Fruit fly (Drosophila melanogaster) whole organism, embryonic: Measurements from ENCODE around the gene pont.

Source experiments
- B-H1 ChIP-seq: fragments of 200-800 bp; sonication (Bioruptor generic); IDR thresholded peaks from 3 replicates; pipeline ENCODE4 v1.3.6; 2022; ENCODE audit warnings: missing biosample characterization, missing genetic modification characterization
- CG10462 ChIP-seq: fragments of 200-800 bp; sonication (Bioruptor generic); optimal IDR thresholded peaks from 2 replicates; lab custom pipeline; 2016; ENCODE audit warnings: missing biosample characterization, missing genetic modification characterization
- CG10654 ChIP-seq: fragments of 200-800 bp; sonication (Bioruptor generic); optimal IDR thresholded peaks from 2 replicates; lab custom pipeline; 2016; ENCODE audit warnings: missing biosample characterization, missing genetic modification characterization
- CG10979 ChIP-seq: fragments of 200-800 bp; sonication (Bioruptor generic); optimal IDR thresholded peaks from 2 replicates; lab custom pipeline; 2018; ENCODE audit warnings: missing biosample characterization, mild to moderate bottlenecking, missing genetic modification characterization, moderate library complexity
- CG11560 ChIP-seq: fragments of 200-800 bp; sonication (Bioruptor generic); IDR thresholded peaks from 3 replicates; pipeline ENCODE4 v1.3.6; 2022; ENCODE audit warnings: missing biosample characterization, missing genetic modification characterization
- CG12391 ChIP-seq: fragments of 200-800 bp; sonication (Bioruptor generic); optimal IDR thresholded peaks from 3 replicates; lab custom pipeline; 2018; ENCODE audit warnings: missing biosample characterization, mild to moderate bottlenecking, missing genetic modification characterization, moderate library complexity
- CG13123 ChIP-seq: fragments of 200-800 bp; sonication (Bioruptor generic); optimal IDR thresholded peaks from 2 replicates; lab custom pipeline; 2016; ENCODE audit warnings: missing biosample characterization, missing genetic modification characterization
- CG13296 ChIP-seq: fragments of 200-800 bp; sonication (Bioruptor generic); optimal IDR thresholded peaks from 3 replicates; lab custom pipeline; 2018; ENCODE audit warnings: missing biosample characterization, mild to moderate bottlenecking, missing genetic modification characterization
- CG1529 ChIP-seq: fragments of 200-800 bp; sonication (Bioruptor generic); optimal IDR thresholded peaks from 3 replicates; lab custom pipeline; 2018; ENCODE audit warnings: missing biosample characterization, missing genetic modification characterization
- CG1602 ChIP-seq: fragments of 200-800 bp; sonication (Bioruptor generic); optimal IDR thresholded peaks from 3 replicates; lab custom pipeline; 2016; ENCODE audit warnings: missing biosample characterization, missing genetic modification characterization
- CG1647 ChIP-seq: fragments of 200-800 bp; sonication (Bioruptor generic); optimal IDR thresholded peaks from 3 replicates; lab custom pipeline; 2016; ENCODE audit warnings: missing biosample characterization, missing genetic modification characterization
- CG17359 ChIP-seq: fragments of 200-800 bp; sonication (Bioruptor generic); optimal IDR thresholded peaks from 3 replicates; lab custom pipeline; 2018; ENCODE audit warnings: missing biosample characterization, mild to moderate bottlenecking, missing genetic modification characterization, moderate library complexity
- CG18476 ChIP-seq: fragments of 200-800 bp; sonication (Bioruptor generic); optimal IDR thresholded peaks from 2 replicates; lab custom pipeline; 2016; ENCODE audit warnings: missing biosample characterization, mild to moderate bottlenecking, missing genetic modification characterization
- CG18619 ChIP-seq: fragments of 200-800 bp; sonication (Bioruptor generic); optimal IDR thresholded peaks from 3 replicates; lab custom pipeline; 2017; ENCODE audit warnings: missing biosample characterization, mild to moderate bottlenecking, missing genetic modification characterization
- CG2889 ChIP-seq: fragments of 200-800 bp; sonication (Bioruptor generic); IDR thresholded peaks from 3 replicates; pipeline ENCODE4 v1.3.6; 2022; ENCODE audit warnings: missing biosample characterization, missing genetic modification characterization
- CG31224 ChIP-seq: fragments of 200-800 bp; sonication (Bioruptor generic); IDR thresholded peaks from 2 replicates; pipeline ENCODE4 v1.3.6; 2022; ENCODE audit warnings: missing biosample characterization, missing genetic modification characterization
- CG31441 ChIP-seq: fragments of 200-800 bp; sonication (Bioruptor generic); IDR thresholded peaks from 2 replicates; pipeline ENCODE4 v1.3.6; 2022; ENCODE audit warnings: missing biosample characterization, missing genetic modification characterization
- CG32772 ChIP-seq: fragments of 200-800 bp; sonication (Bioruptor generic); IDR thresholded peaks from 2 replicates; pipeline ENCODE4 v1.3.6; 2022; ENCODE audit warnings: missing biosample characterization, missing genetic modification characterization
- CG7271 ChIP-seq: fragments of 200-800 bp; sonication (Bioruptor generic); optimal IDR thresholded peaks from 2 replicates; lab custom pipeline; 2018; ENCODE audit warnings: missing biosample characterization, mild to moderate bottlenecking, missing genetic modification characterization, moderate library complexity
- CG8944 ChIP-seq: fragments of 200-800 bp; sonication (Bioruptor generic); optimal IDR thresholded peaks from 3 replicates; lab custom pipeline; 2016; ENCODE audit warnings: missing biosample characterization, missing genetic modification characterization
- CrebB ChIP-seq: fragments of 200-800 bp; sonication (Bioruptor generic); optimal IDR thresholded peaks from 3 replicates; lab custom pipeline; 2018; ENCODE audit warnings: missing biosample characterization, mild to moderate bottlenecking, missing genetic modification characterization
- Drgx ChIP-seq: fragments of 200-800 bp; sonication (Bioruptor generic); IDR thresholded peaks from 2 replicates; pipeline ENCODE4 v1.3.6; 2022; ENCODE audit warnings: missing biosample characterization, missing genetic modification characterization
- HmgZ ChIP-seq: fragments of 200-800 bp; sonication (Bioruptor generic); optimal IDR thresholded peaks from 2 replicates; lab custom pipeline; 2018; ENCODE audit warnings: missing biosample characterization, mild to moderate bottlenecking, missing genetic modification characterization
- Lim3 ChIP-seq: fragments of 200-800 bp; sonication (Bioruptor generic); IDR thresholded peaks from 2 replicates; pipeline ENCODE4 v1.3.6; 2022; ENCODE audit warnings: missing biosample characterization, missing genetic modification characterization
- Mes4 ChIP-seq: fragments of 200-800 bp; sonication (Bioruptor generic); optimal IDR thresholded peaks from 2 replicates; lab custom pipeline; 2016; ENCODE audit warnings: missing biosample characterization, missing genetic modification characterization
- Spps ChIP-seq: fragments of 200-800 bp; sonication (Bioruptor generic); optimal IDR thresholded peaks from 2 replicates; lab custom pipeline; 2018; ENCODE audit warnings: missing biosample characterization, mild to moderate bottlenecking, missing genetic modification characterization
- Sry-β ChIP-seq: fragments of 200-800 bp; sonication (Bioruptor generic); optimal IDR thresholded peaks from 2 replicates; lab custom pipeline; 2018; ENCODE audit warnings: missing biosample characterization, mild to moderate bottlenecking, missing genetic modification characterization, moderate library complexity
- Stat92E ChIP-seq, 3 experiments: fragments of >200 bp in 2 of 3; fragments of 200-800 bp in 1 of 3; sonication (Bioruptor generic) in 1 of 3; optimal IDR thresholded peaks; 2 replicates each; lab custom pipeline; 2017 to 2019; ENCODE audit warnings: missing biosample characterization in 3 of 3, missing genetic modification characterization in 3 of 3, mild to moderate bottlenecking in 1 of 3, moderate library complexity in 1 of 3
- Tbp ChIP-seq: fragments of >200 bp; optimal IDR thresholded peaks from 2 replicates; lab custom pipeline; 2018; ENCODE audit warnings: missing biosample characterization, missing genetic modification characterization
- abd-A ChIP-seq: fragments of 200-800 bp; sonication (Bioruptor generic); optimal IDR thresholded peaks from 3 replicates; lab custom pipeline; 2019; ENCODE audit warnings: missing biosample characterization, mild to moderate bottlenecking, missing genetic modification characterization, moderate library complexity
- al ChIP-seq: fragments of 200-800 bp; sonication (Bioruptor generic); IDR thresholded peaks from 2 replicates; pipeline ENCODE4 v1.3.6; 2022; ENCODE audit warnings: missing biosample characterization, missing genetic modification characterization
- ap ChIP-seq: fragments of 200-800 bp; sonication (Bioruptor generic); IDR thresholded peaks from 2 replicates; pipeline ENCODE4 v1.3.6; 2022; ENCODE audit warnings: missing biosample characterization, missing genetic modification characterization
- ato ChIP-seq: fragments of 200-800 bp; sonication (Bioruptor generic); IDR thresholded peaks from 2 replicates; pipeline ENCODE4 v1.3.6; 2022; ENCODE audit warnings: missing biosample characterization, missing genetic modification characterization; ENCODE audit not compliant: partially characterized antibody
- cad ChIP-seq: fragments of >200 bp; optimal IDR thresholded peaks from 2 replicates; lab custom pipeline; 2017; ENCODE audit warnings: missing biosample characterization, missing genetic modification characterization
- da ChIP-seq: fragments of 200-800 bp; sonication (Bioruptor generic); optimal IDR thresholded peaks from 2 replicates; lab custom pipeline; 2016; ENCODE audit warnings: missing biosample characterization, missing genetic modification characterization
- dati ChIP-seq: fragments of 200-800 bp; sonication (Bioruptor generic); IDR thresholded peaks from 2 replicates; pipeline ENCODE4 v1.3.6; 2022; ENCODE audit warnings: missing biosample characterization, missing genetic modification characterization
- disco-r ChIP-seq: fragments of 200-800 bp; sonication (Bioruptor generic); optimal IDR thresholded peaks from 2 replicates; lab custom pipeline; 2016; ENCODE audit warnings: missing biosample characterization, missing genetic modification characterization
- eyg ChIP-seq: fragments of 200-800 bp; sonication (Bioruptor generic); optimal IDR thresholded peaks from 3 replicates; lab custom pipeline; 2016; ENCODE audit warnings: missing biosample characterization, missing genetic modification characterization
- ham ChIP-seq: fragments of 200-800 bp; sonication (Bioruptor generic); IDR thresholded peaks from 2 replicates; pipeline ENCODE4 v1.3.6; 2022; ENCODE audit warnings: missing biosample characterization, missing genetic modification characterization
- hb ChIP-seq: fragments of 200-800 bp; sonication (Bioruptor generic); IDR thresholded peaks from 3 replicates; pipeline ENCODE4 v1.3.6; 2022; ENCODE audit warnings: missing biosample characterization, missing genetic modification characterization; ENCODE audit not compliant: partially characterized antibody
- insv ChIP-seq, 2 experiments: fragments of 200-800 bp; sonication (Bioruptor generic); optimal IDR thresholded peaks; 3 replicates each; lab custom pipeline; 2016 to 2018; ENCODE audit warnings: missing biosample characterization in 2 of 2, missing genetic modification characterization in 2 of 2
- lilli ChIP-seq: fragments of 200-800 bp; sonication (Bioruptor generic); optimal IDR thresholded peaks from 3 replicates; lab custom pipeline; 2016; ENCODE audit warnings: missing biosample characterization, missing genetic modification characterization
- otp ChIP-seq: fragments of 200-800 bp; sonication (Bioruptor generic); IDR thresholded peaks from 3 replicates; pipeline ENCODE4, ENCODE4 v1.3.6; 2022; ENCODE audit warnings: missing biosample characterization, missing genetic modification characterization
- pzg ChIP-seq: fragments of 200-800 bp; sonication (Bioruptor generic); optimal IDR thresholded peaks from 3 replicates; lab custom pipeline; 2018; ENCODE audit warnings: missing biosample characterization, mild to moderate bottlenecking, missing genetic modification characterization, moderate library complexity
- scrt ChIP-seq: fragments of 200-800 bp; sonication (Bioruptor generic); optimal IDR thresholded peaks from 2 replicates; lab custom pipeline; 2018; ENCODE audit warnings: missing biosample characterization, mild to moderate bottlenecking, missing genetic modification characterization, moderate library complexity
- slbo ChIP-seq: fragments of 200-800 bp; sonication (Bioruptor generic); IDR thresholded peaks from 2 replicates; pipeline ENCODE4 v1.3.6; 2022; ENCODE audit warnings: missing biosample characterization, missing genetic modification characterization
- so ChIP-seq: fragments of 200-800 bp; sonication (Bioruptor generic); IDR thresholded peaks from 3 replicates; pipeline ENCODE4 v1.3.6; 2022; ENCODE audit warnings: missing biosample characterization, missing genetic modification characterization
- tna ChIP-seq: fragments of 200-800 bp; sonication (Bioruptor generic); IDR thresholded peaks from 2 replicates; pipeline ENCODE4 v1.3.6; 2022; ENCODE audit warnings: missing biosample characterization, missing genetic modification characterization; ENCODE audit not compliant: partially characterized antibody
- toy ChIP-seq: fragments of 200-800 bp; sonication (Bioruptor generic); IDR thresholded peaks from 2 replicates; pipeline ENCODE4 v1.3.6; 2022; ENCODE audit warnings: missing biosample characterization, missing genetic modification characterization

The pont gene

dm6 chr3R:10268101-10268864, 6.4 kb downstream of the pont start (continued):
- TF ChIP-seq CG1529 (GFP tag; lab: Kevin White, UChicago): peak; percentile 64
- TF ChIP-seq CG2889 (GFP tag; lab: Robert Waterston, UW): peak; percentile 51; the same call in 1 of the 3 replicates
- peak; percentile 81 for TF ChIP-seq CG13296 (GFP tag; lab: Kevin White, UChicago)
- TF ChIP-seq CG18619 (GFP tag; lab: Kevin White, UChicago): peak; percentile 88
- peak; percentile 65 for TF ChIP-seq CG8944 (GFP tag; lab: Kevin White, UChicago)
- TF ChIP-seq toy (GFP tag; lab: Robert Waterston, UW): peak; percentile 40
- TF ChIP-seq insv (GFP tag; optimal IDR thresholded peaks at IDR 0.05; lab: Kevin White, UChicago): peak in 1 of 2 experiments; percentile 5
- peak; percentile 31 for TF ChIP-seq abd-A (tag; lab: Kevin White, UChicago)
- TF ChIP-seq CG10979: peak; percentile 77
- peak; percentile 52 for TF ChIP-seq CG1647 (GFP tag; lab: Kevin White, UChicago)
- peak; percentile 69 for TF ChIP-seq al
- peak; percentile 79 for TF ChIP-seq HmgZ (tag; lab: Kevin White, UChicago)
- TF ChIP-seq so (GFP tag; lab: Robert Waterston, UW): peak; percentile 74; the same call in 1 of the 3 replicates
- TF ChIP-seq CG31441 (GFP tag; lab: Robert Waterston, UW): peak; percentile 75
- TF ChIP-seq ham (GFP tag; lab: Robert Waterston, UW): peak; percentile 51; the same call in 1 of the 2 replicates
- TF ChIP-seq tna (GFP tag; lab: Robert Waterston, UW): no peak
- peak; percentile 66 for TF ChIP-seq CG1602 (GFP tag; lab: Kevin White, UChicago)
- peak; percentile 6 for TF ChIP-seq Spps (tag; lab: Kevin White, UChicago)
- TF ChIP-seq CG7271: no peak
- peak; percentile 63 for TF ChIP-seq CG18476 (GFP tag; lab: Kevin White, UChicago)
- TF ChIP-seq Sry-β (GFP tag; lab: Kevin White, UChicago): no peak
- no peak; the same call in 2 of the 3 replicates for TF ChIP-seq otp (GFP tag; lab: Robert Waterston, UW)
- TF ChIP-seq lilli: peak; percentile 89
- TF ChIP-seq dati: 0 out of 2 replicates have a peak, but pooled peaks have one; percentile 24
- no peak for TF ChIP-seq pzg
- peak; percentile 60 for TF ChIP-seq disco-r (GFP tag; lab: Kevin White, UChicago)
- TF ChIP-seq slbo (GFP tag; lab: Robert Waterston, UW): peak; percentile 86
- peak; percentile 64 for TF ChIP-seq CG32772
- TF ChIP-seq cad (GFP tag; lab: Kevin White, UChicago): no peak
- TF ChIP-seq B-H1 (GFP tag; lab: Robert Waterston, UW): peak; percentile 58
- no peak for TF ChIP-seq hb (GFP tag; lab: Robert Waterston, UW)
- TF ChIP-seq CG12391 (tag; lab: Kevin White, UChicago): peak; percentile 86
- TF ChIP-seq Lim3 (GFP tag; lab: Robert Waterston, UW): no peak
- TF ChIP-seq eyg: peak; percentile 67
- peak; percentile 68 for TF ChIP-seq scrt (GFP tag; lab: Kevin White, UChicago)
- TF ChIP-seq Stat92E (GFP tag; optimal IDR thresholded peaks at IDR 0.05; lab: Kevin White, UChicago): no peak
- TF ChIP-seq Drgx (GFP tag; lab: Robert Waterston, UW): peak; percentile 82
- no peak for TF ChIP-seq Tbp (GFP tag; lab: Kevin White, UChicago)
- TF ChIP-seq CG17359 (tag; lab: Kevin White, UChicago): peak; percentile 85
- TF ChIP-seq ato: no peak
- peak; percentile 56 for TF ChIP-seq CG31224 (GFP tag; lab: Robert Waterston, UW)
- TF ChIP-seq da (GFP tag; lab: Kevin White, UChicago): peak; percentile 6
- peak; percentile 60 for TF ChIP-seq CG10654 (GFP tag; lab: Kevin White, UChicago)
- TF ChIP-seq CrebB: peak; percentile 65
- peak; percentile 46; the same call in 1 of the 2 replicates for TF ChIP-seq ap (GFP tag; lab: Robert Waterston, UW)
- 0 out of 3 replicates have a peak, but pooled peaks have one; percentile 45 for TF ChIP-seq CG11560 (tag; lab: Robert Waterston, UW)
- peak; percentile 62 for TF ChIP-seq Mes4
- peak; percentile 34 for TF ChIP-seq CG10462
- peak; percentile 59 for TF ChIP-seq CG13123 (GFP tag; lab: Kevin White, UChicago)
